Worm (Caenorhabditis elegans) whole organism, midembryonic: ENCODE data around the gene F27B10.1.
A peak's percentile ranks its signal among the peaks of the same experiment; 100 is the strongest.

Experiments
- T22C8.4 ChIP-seq: fragments of 200-800 bp; sonication (Bioruptor generic); IDR thresholded peaks from 2 replicates; pipeline ENCODE4 v1.3.6; 2022; ENCODE audit warnings: missing genetic modification characterization, missing compliant biosample characterization
- cog-1 ChIP-seq: sonication (generic microtip); optimal IDR thresholded peaks from 2 replicates; lab custom pipeline; 2016; ENCODE audit warnings: missing genetic modification characterization, missing compliant biosample characterization
- flt-1 ChIP-seq: fragments of 200-800 bp; sonication (Bioruptor generic); IDR thresholded peaks from 2 replicates; pipeline ENCODE4 v1.3.6; 2022; ENCODE audit warnings: missing genetic modification characterization, missing compliant biosample characterization
- klf-2 ChIP-seq: fragments of 200-800 bp; sonication (Bioruptor generic); conservative IDR thresholded peaks from 2 replicates; pipeline ENCODE4 v1.3.6; 2022; ENCODE audit warnings: missing genetic modification reagents, missing genetic modification characterization, missing compliant biosample characterization
- med-1 ChIP-seq: sonication (generic microtip); optimal IDR thresholded peaks from 2 replicates; lab custom pipeline; 2017; ENCODE audit warnings: missing genetic modification characterization, mild to moderate bottlenecking, missing compliant biosample characterization, antibody characterized with exemption, missing genetic modification reagents; ENCODE audit not compliant: insufficient read depth
- ref-1 ChIP-seq: fragments of 200-800 bp; sonication (Bioruptor generic); conservative IDR thresholded peaks from 2 replicates; pipeline ENCODE4 v1.3.6; 2022; ENCODE audit warnings: missing genetic modification reagents, missing genetic modification characterization, missing compliant biosample characterization
- tab-1 ChIP-seq: fragments of 200-800 bp; sonication (Bioruptor generic); IDR thresholded peaks from 2 replicates; pipeline ENCODE4 v1.3.6; 2022; ENCODE audit warnings: missing genetic modification characterization, missing compliant biosample characterization
- ztf-23 ChIP-seq: fragments of 200-800 bp; sonication (Bioruptor generic); IDR thresholded peaks from 2 replicates; pipeline ENCODE4 v1.3.6; 2022; ENCODE audit warnings: missing genetic modification reagents, missing genetic modification characterization, missing compliant biosample characterization
- ztf-29 ChIP-seq: fragments of 200-800 bp; sonication (Bioruptor generic); IDR thresholded peaks from 2 replicates; pipeline ENCODE4 v1.3.6; 2022; ENCODE audit warnings: missing genetic modification reagents, missing genetic modification characterization, missing compliant biosample characterization

F27B10.1 gene

DNA sequence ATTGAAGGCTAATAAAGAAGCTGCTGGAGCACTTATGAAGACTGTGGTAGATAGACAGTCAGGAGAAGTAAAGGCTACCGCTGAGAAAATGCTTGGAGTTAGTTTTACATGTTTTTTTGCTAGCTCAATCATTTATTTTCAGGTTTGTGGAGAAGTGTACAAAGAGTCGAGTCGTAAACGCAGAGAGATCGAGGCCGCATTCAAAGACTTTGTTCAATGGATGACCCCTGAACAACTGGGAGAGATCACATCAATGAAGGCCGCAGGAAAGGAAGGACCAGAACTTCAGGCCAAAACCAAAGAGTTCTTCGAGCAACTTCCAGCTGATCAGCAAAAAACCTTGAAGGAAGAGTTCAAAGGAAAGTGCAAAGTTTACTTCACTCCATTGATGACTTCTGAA is 6.4 kb downstream of the F27B10.1 start:
- TF ChIP-seq flt-1 (no peak), klf-2 (GFP tag; lab: Robert Waterston, UW) (no peak), cog-1 (tag; lab: Kevin White, UChicago) (no peak), tab-1 (GFP tag; lab: Robert Waterston, UW) (no peak), T22C8.4 (GFP tag; lab: Robert Waterston, UW) (no peak), med-1 (GFP tag; lab: Kevin White, UChicago) (no peak), ref-1 (GFP tag; lab: Robert Waterston, UW) (no peak), ztf-23 (GFP tag; lab: Robert Waterston, UW) (no peak), ztf-29 (GFP tag; lab: Robert Waterston, UW) (no peak)

DNA sequence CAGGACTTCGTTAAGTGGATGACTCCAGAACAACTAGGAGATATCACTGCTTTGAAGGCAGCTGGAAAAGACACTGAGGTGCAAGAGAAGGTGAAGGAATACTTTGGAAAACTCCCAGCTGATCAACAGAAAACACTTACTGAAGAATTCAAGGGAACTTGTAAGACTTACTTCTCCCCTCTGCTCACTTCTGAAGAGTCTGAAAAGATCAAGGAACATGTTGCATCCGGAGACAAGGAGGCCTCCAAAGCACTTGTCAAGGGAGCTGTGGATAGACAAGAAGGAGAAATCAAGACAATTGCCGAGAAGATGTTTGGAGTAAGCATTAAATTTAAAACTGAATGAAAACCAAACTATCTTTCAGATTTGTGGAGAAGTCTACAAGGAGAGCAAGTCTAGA is 7.0 kb downstream of the F27B10.1 start:
- TF ChIP-seq flt-1 (no peak), klf-2 (GFP tag; lab: Robert Waterston, UW) (no peak)

DNA sequence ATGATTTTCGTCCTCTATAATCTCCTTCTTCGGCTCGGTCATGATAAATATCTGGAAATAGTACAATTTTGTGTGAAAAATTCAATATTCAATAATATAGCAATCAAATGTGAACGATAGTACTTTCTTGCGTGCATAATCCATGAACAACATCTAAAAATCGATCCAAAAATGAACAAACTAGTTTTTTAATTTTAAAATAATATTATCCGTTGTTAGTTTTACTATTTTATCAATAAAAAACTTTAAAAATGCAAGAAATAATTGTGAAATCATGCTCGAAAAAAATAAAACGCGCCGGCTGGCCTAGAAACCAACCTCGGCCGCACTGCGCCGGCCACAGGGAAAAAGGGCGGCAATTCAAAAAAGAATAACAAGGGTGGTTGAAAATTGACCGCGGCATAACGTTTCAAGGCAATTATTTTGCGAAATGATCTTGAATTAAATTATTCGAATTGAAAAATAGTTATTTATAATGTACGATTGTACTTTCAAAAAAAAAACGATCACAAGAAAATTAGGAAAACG is 12.3 kb downstream of the F27B10.1 start, which contains the start of gene mys-1:
TSS of gene mys-1 (minus strand) at position 51 of the 528 bp plus-strand sequence.
- TF ChIP-seq ztf-23 (GFP tag; lab: Robert Waterston, UW): peak; percentile 70
- TF ChIP-seq ztf-29 (GFP tag; lab: Robert Waterston, UW): no peak
- TF ChIP-seq klf-2 (GFP tag; lab: Robert Waterston, UW): no peak

DNA sequence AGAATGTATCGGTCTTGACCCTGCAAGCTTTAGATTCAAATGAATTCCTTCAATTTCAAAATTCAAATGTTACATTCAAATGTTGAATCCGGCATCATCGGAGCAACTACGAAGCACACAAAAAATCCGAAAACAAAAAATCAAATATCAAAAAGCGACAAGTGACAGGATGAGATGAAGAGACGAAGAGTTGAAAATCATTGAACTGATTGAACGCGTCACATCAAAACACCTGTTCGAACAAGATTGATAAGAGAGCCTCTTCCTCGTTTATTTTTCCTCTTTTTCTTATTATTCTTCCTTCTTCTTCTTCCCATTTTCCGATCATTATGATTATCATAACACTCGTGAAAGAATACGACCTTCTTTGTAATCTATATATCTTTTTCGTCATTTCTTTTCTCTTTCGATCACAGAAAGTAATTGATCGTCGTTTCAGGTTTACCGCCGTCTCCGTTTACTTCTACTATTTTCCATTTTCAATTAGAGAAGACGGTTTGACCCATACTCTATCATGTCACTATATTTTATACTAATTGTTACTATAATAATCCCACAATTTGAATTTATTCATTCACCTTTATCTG is 13.2 kb downstream of the F27B10.1 start, which contains the start of gene VC5.2:
TSS of gene VC5.2 (plus strand) at position 439 of the 587 bp plus-strand sequence.
- TF ChIP-seq T22C8.4 (GFP tag; lab: Robert Waterston, UW) (no peak), ztf-23 (GFP tag; lab: Robert Waterston, UW) (no peak), med-1 (GFP tag; lab: Kevin White, UChicago) (no peak), ztf-29 (GFP tag; lab: Robert Waterston, UW) (no peak), flt-1 (no peak), tab-1 (GFP tag; lab: Robert Waterston, UW) (no peak), cog-1 (tag; lab: Kevin White, UChicago) (no peak), klf-2 (GFP tag; lab: Robert Waterston, UW) (no peak), ref-1 (GFP tag; lab: Robert Waterston, UW) (no peak)

DNA sequence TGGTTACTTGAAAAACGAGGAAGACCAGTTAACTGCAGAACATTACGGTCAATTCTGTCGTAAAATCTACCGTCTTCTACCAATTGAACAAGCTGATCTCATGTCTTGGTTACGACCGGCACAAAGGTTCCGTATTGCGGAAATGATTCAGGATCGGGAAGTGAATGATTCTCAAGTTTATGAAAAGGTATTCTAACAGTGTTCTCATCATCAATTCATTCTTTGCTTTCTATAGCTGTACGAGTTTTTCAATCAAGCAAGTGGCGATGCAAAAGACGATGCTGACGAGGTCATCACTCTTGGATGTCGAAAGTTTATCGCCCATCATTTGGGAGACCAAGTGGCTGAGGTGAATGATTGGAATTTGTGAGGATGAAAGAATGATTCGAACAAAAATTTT is 14.9 kb downstream of the F27B10.1 start:
- TF ChIP-seq T22C8.4 (GFP tag; lab: Robert Waterston, UW) (no peak), cog-1 (tag; lab: Kevin White, UChicago) (no peak), klf-2 (GFP tag; lab: Robert Waterston, UW) (no peak), ztf-23 (GFP tag; lab: Robert Waterston, UW) (no peak)

DNA sequence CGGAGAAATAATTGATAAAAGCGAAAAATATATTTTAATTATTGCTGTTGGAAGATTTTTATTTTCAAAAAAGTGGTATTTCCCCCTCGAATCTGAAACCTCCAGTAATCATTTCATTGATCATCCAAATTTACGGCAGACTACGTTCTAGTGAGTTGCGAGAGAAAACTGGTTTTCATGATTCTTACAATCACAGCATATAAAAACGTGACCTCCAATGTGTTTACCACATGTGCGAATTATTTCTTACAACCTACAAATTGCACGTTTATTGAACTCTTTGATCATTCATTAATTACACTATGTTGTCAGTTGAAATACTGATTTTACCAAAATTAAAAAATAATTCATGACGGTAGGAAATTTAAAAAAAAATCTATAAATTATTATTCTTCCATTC is 16.8 kb downstream of the F27B10.1 start:
- no peak for TF ChIP-seq T22C8.4 (GFP tag; lab: Robert Waterston, UW)

DNA sequence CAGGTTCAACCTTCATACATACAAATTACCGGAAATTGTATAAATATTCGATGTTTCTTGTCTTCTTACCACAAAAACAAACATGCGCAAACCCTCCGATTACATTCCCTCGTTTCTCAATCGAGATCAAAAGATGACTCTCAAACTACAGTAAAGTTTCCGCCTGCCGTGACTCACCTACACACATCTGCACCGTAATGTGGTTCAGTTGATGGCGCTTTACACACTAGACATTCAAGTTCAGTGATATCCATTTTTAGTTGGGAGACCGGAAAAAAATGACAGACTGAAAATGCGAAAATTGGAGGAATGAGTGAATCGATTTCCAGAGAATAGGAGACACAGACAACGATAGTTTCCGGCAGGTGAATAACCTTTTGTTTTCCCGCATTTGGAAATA is 18.9 kb downstream of the F27B10.1 start, which contains the start of gene nhr-286:
TSS of gene nhr-286 (minus strand) at position 324 of the 400 bp plus-strand sequence.
- TF ChIP-seq cog-1 (tag; lab: Kevin White, UChicago) (no peak), med-1 (GFP tag; lab: Kevin White, UChicago) (no peak), T22C8.4 (GFP tag; lab: Robert Waterston, UW) (no peak), ref-1 (GFP tag; lab: Robert Waterston, UW) (no peak), klf-2 (GFP tag; lab: Robert Waterston, UW) (no peak), ztf-29 (GFP tag; lab: Robert Waterston, UW) (no peak), flt-1 (no peak), tab-1 (GFP tag; lab: Robert Waterston, UW) (no peak), ztf-23 (GFP tag; lab: Robert Waterston, UW) (no peak)

DNA sequence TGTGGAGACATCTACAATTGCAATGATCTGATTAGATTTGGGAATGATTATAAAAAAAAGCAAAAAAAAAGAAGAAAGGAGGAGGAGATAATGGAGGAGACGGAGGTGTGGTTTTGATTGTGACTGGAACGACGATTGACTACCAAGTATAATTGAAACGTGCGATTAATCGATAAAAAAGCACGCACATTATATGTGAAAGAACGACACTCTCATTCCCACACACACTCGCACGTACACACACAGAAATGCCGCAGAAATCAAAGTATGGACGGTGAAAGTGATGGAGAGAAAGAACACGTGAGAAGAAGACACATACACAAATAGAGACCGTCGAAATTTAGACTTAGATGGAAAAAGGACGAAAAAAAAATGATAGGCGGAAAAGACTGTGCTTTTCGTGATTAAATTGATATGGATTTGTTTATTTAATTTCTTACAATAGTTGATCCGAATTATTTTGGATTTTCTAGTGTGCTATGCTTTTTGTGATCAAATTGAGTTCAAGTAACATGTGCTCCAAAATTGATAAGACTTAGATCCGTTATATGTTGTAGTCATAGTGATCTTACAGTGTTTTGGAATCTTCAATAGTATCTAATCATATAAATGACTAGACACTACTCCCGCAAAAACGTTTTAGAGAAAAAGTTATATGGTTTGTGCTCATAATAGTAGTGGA is 21.5 kb downstream of the F27B10.1 start, which contains the start of gene nhr-135:
TSS of gene nhr-135 (minus strand) at position 51 of the 682 bp plus-strand sequence.
- no peak for TF ChIP-seq klf-2 (GFP tag; lab: Robert Waterston, UW)
- peak; percentile 38; the same call in 1 of the 2 replicates for TF ChIP-seq T22C8.4 (GFP tag; lab: Robert Waterston, UW)

DNA sequence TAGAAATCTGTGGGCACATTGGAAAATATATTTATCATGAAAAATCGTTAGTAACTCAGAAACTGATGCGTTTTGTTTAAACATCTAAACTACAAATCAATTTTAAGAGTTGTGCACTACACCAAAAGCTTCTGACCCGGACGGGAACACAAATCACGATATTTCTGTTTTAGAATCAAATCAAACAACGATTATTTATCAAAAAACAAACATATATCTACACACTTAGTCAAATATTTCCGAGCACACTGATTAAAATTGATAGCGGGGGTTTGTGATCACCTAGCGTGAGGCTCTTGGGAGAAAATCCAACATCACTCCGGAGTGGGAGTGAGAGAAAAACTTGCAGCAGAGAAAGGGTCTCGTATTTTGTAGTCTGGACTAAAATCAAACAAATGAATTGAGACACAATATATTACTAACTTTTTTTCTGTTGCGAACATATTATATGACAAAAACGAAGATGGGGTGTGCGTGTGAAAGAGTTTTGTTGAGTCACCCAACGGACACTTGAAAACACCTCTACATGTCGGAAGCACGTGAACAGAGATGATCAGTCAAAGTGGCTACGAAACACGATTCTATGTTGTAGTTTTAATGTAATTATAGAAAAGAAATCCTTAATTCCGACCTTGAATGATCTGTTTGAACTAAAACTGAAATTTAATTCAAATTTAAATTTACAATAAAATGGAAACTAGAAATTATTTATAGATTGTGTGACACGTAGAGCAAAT is 23.0 kb downstream of the F27B10.1 start:
- no peak for TF ChIP-seq tab-1 (GFP tag; lab: Robert Waterston, UW)
- TF ChIP-seq flt-1: no peak
- no peak for TF ChIP-seq ref-1 (GFP tag; lab: Robert Waterston, UW)
- TF ChIP-seq cog-1 (tag; lab: Kevin White, UChicago): no peak
- no peak for TF ChIP-seq ztf-23 (GFP tag; lab: Robert Waterston, UW)
- no peak for TF ChIP-seq T22C8.4 (GFP tag; lab: Robert Waterston, UW)
- TF ChIP-seq ztf-29 (GFP tag; lab: Robert Waterston, UW): no peak
- no peak for TF ChIP-seq med-1 (GFP tag; lab: Kevin White, UChicago)
- TF ChIP-seq klf-2 (GFP tag; lab: Robert Waterston, UW): no peak
